Worm (Caenorhabditis elegans) whole organism, late embryonic: ENCODE data around the gene K02D3.2.

Experiments used
- C08G9.2 ChIP-seq: sonication (generic microtip); optimal IDR thresholded peaks from 2 replicates; lab custom pipeline; 2016; ENCODE audit warnings: mild to moderate bottlenecking, missing genetic modification characterization, moderate library complexity, missing compliant biosample characterization
- C38D4.7 ChIP-seq: fragments of 200-800 bp; sonication (Bioruptor generic); optimal IDR thresholded peaks from 2 replicates; lab custom pipeline; 2018; ENCODE audit warnings: mild to moderate bottlenecking, missing genetic modification characterization, moderate library complexity, missing compliant biosample characterization
- F13H6.1 ChIP-seq: sonication (generic microtip); optimal IDR thresholded peaks from 2 replicates; lab custom pipeline; 2016; ENCODE audit warnings: missing genetic modification characterization, missing compliant biosample characterization
- T23F11.4 ChIP-seq: fragments of 200-800 bp; sonication (Bioruptor generic); optimal IDR thresholded peaks from 2 replicates; lab custom pipeline; 2018; ENCODE audit warnings: mild to moderate bottlenecking, missing genetic modification characterization, missing compliant biosample characterization
- Y22D7AL.16 ChIP-seq: sonication (generic microtip); optimal IDR thresholded peaks from 2 replicates; lab custom pipeline; 2016; ENCODE audit warnings: missing genetic modification characterization, missing compliant biosample characterization
- ahr-1 ChIP-seq: sonication (generic microtip); optimal IDR thresholded peaks from 2 replicates; lab custom pipeline; 2016; ENCODE audit warnings: missing genetic modification characterization, missing compliant biosample characterization
- ceh-14 ChIP-seq: sonication (generic microtip); optimal IDR thresholded peaks from 2 replicates; lab custom pipeline; 2016; ENCODE audit warnings: missing genotype, missing genetic modification characterization, missing compliant biosample characterization
- ceh-19 ChIP-seq: fragments of 200-800 bp; sonication (Bioruptor generic); optimal IDR thresholded peaks from 2 replicates; lab custom pipeline; 2018; ENCODE audit warnings: mild to moderate bottlenecking, missing genetic modification characterization, missing compliant biosample characterization
- ceh-2 ChIP-seq: sonication (generic microtip); optimal IDR thresholded peaks from 2 replicates; lab custom pipeline; 2016; ENCODE audit warnings: missing genotype, missing genetic modification characterization, missing compliant biosample characterization
- ceh-31 ChIP-seq: sonication (generic microtip); optimal IDR thresholded peaks from 2 replicates; lab custom pipeline; 2016; ENCODE audit warnings: missing genetic modification characterization, missing compliant biosample characterization
- ceh-34 ChIP-seq: sonication (generic microtip); optimal IDR thresholded peaks from 2 replicates; lab custom pipeline; 2016; ENCODE audit warnings: mild to moderate bottlenecking, missing genetic modification characterization, missing compliant biosample characterization
- ceh-45 ChIP-seq: fragments of 200-800 bp; sonication (Bioruptor generic); IDR thresholded peaks from 2 replicates; pipeline ENCODE4 v1.3.6; 2022; ENCODE audit warnings: missing genetic modification reagents, missing genetic modification characterization, missing compliant biosample characterization
- ceh-6 ChIP-seq: fragments of 200-800 bp; sonication (Bioruptor generic); optimal IDR thresholded peaks from 2 replicates; lab custom pipeline; 2018; ENCODE audit warnings: mild to moderate bottlenecking, missing genetic modification characterization, missing compliant biosample characterization
- ceh-9 ChIP-seq: sonication (generic microtip); optimal IDR thresholded peaks from 2 replicates; lab custom pipeline; 2016; ENCODE audit warnings: mild to moderate bottlenecking, missing genetic modification characterization, inconsistent platforms, missing compliant biosample characterization
- che-1 ChIP-seq: sonication (generic microtip); optimal IDR thresholded peaks from 2 replicates; lab custom pipeline; 2016; ENCODE audit warnings: mild to moderate bottlenecking, missing genetic modification characterization, missing compliant biosample characterization
- dmd-4 ChIP-seq: sonication (generic microtip); optimal IDR thresholded peaks from 2 replicates; lab custom pipeline; 2016; ENCODE audit warnings: borderline replicate concordance, missing genetic modification characterization, missing compliant biosample characterization
- dve-1 ChIP-seq: sonication (generic microtip); optimal IDR thresholded peaks from 2 replicates; lab custom pipeline; 2017; ENCODE audit warnings: antibody characterized with exemption, mild to moderate bottlenecking, missing genetic modification characterization, missing compliant biosample characterization
- elt-2 ChIP-seq: sonication (generic microtip); optimal IDR thresholded peaks from 2 replicates; lab custom pipeline; 2016; ENCODE audit warnings: missing genetic modification reagents, missing genetic modification characterization, missing compliant biosample characterization
- elt-4 ChIP-seq: sonication (generic microtip); optimal IDR thresholded peaks from 2 replicates; lab custom pipeline; 2016; ENCODE audit warnings: missing genetic modification characterization, missing compliant biosample characterization
- eyg-1 ChIP-seq: sonication (generic microtip); optimal IDR thresholded peaks from 2 replicates; lab custom pipeline; 2016; ENCODE audit warnings: missing genotype, missing genetic modification characterization, missing compliant biosample characterization
- fax-1 ChIP-seq: sonication (generic microtip); optimal IDR thresholded peaks from 2 replicates; lab custom pipeline; 2016; ENCODE audit warnings: missing genotype, missing genetic modification characterization, missing compliant biosample characterization
- fkh-6 ChIP-seq: sonication (generic microtip); optimal IDR thresholded peaks from 2 replicates; lab custom pipeline; 2016; ENCODE audit warnings: missing genetic modification characterization, missing compliant biosample characterization
- hlh-13 ChIP-seq: fragments of 200-800 bp; sonication (Bioruptor generic); optimal IDR thresholded peaks from 2 replicates; lab custom pipeline; 2018; ENCODE audit warnings: mild to moderate bottlenecking, missing genetic modification characterization, missing compliant biosample characterization
- hlh-15 ChIP-seq: sonication (generic microtip); optimal IDR thresholded peaks from 2 replicates; lab custom pipeline; 2016; ENCODE audit warnings: missing genetic modification characterization, missing compliant biosample characterization
- hlh-30 ChIP-seq: sonication (generic microtip); optimal IDR thresholded peaks from 2 replicates; lab custom pipeline; 2017; ENCODE audit warnings: antibody characterized with exemption, missing genetic modification characterization, missing compliant biosample characterization; ENCODE audit not compliant: insufficient read depth
- hlh-6 ChIP-seq: sonication (generic microtip); optimal IDR thresholded peaks from 2 replicates; lab custom pipeline; 2016; ENCODE audit warnings: missing genotype, missing genetic modification characterization, missing compliant biosample characterization
- hlh-8 ChIP-seq: sonication (generic microtip); optimal IDR thresholded peaks from 2 replicates; lab custom pipeline; 2016; ENCODE audit warnings: missing genotype, missing genetic modification characterization, missing compliant biosample characterization
- nhr-11 ChIP-seq: fragments of 150-350 bp; optimal IDR thresholded peaks from 2 replicates; lab custom pipeline; 2014; ENCODE audit warnings: missing biosample characterization, missing genetic modification characterization
- nhr-232 ChIP-seq: sonication (generic microtip); optimal IDR thresholded peaks from 2 replicates; lab custom pipeline; 2016; ENCODE audit warnings: missing genetic modification characterization, missing compliant biosample characterization
- odd-2 ChIP-seq: sonication (generic microtip); optimal IDR thresholded peaks from 2 replicates; lab custom pipeline; 2017; ENCODE audit warnings: antibody characterized with exemption, mild to moderate bottlenecking, missing genetic modification characterization, missing compliant biosample characterization
- pat-9 ChIP-seq: fragments of 200-800 bp; sonication (Bioruptor generic); optimal IDR thresholded peaks from 2 replicates; lab custom pipeline; 2018; ENCODE audit warnings: mild to moderate bottlenecking, missing genetic modification characterization, moderate library complexity, missing compliant biosample characterization
- pax-1 ChIP-seq: fragments of 150-350 bp; optimal IDR thresholded peaks from 2 replicates; lab custom pipeline; 2014; ENCODE audit warnings: missing biosample characterization, missing genetic modification characterization
- pha-2 ChIP-seq: sonication (generic microtip); optimal IDR thresholded peaks from 2 replicates; lab custom pipeline; 2017; ENCODE audit warnings: mild to moderate bottlenecking, missing genetic modification characterization, missing compliant biosample characterization
- pha-4 ChIP-seq: fragments of 150-350 bp; optimal IDR thresholded peaks from 2 replicates; lab custom pipeline; 2018; ENCODE audit warnings: missing biosample characterization, missing genetic modification reagents, missing genetic modification characterization
- pqm-1 ChIP-seq: sonication (generic microtip); optimal IDR thresholded peaks from 2 replicates; lab custom pipeline; 2016; ENCODE audit warnings: missing genetic modification characterization, missing compliant biosample characterization
- ref-2 ChIP-seq: sonication (generic microtip); optimal IDR thresholded peaks from 2 replicates; lab custom pipeline; 2016; ENCODE audit warnings: missing genetic modification characterization, missing compliant biosample characterization
- rnt-1 ChIP-seq: sonication (generic microtip); optimal IDR thresholded peaks from 2 replicates; lab custom pipeline; 2016; ENCODE audit warnings: missing genetic modification characterization, missing compliant biosample characterization
- sox-4 ChIP-seq: sonication (generic microtip); optimal IDR thresholded peaks from 2 replicates; lab custom pipeline; 2017; ENCODE audit warnings: mild to moderate bottlenecking, missing genetic modification characterization, inconsistent platforms, missing compliant biosample characterization
- syd-9 ChIP-seq: sonication (generic microtip); optimal IDR thresholded peaks from 2 replicates; lab custom pipeline; 2016; ENCODE audit warnings: mild to moderate bottlenecking, missing genetic modification characterization, moderate library complexity, missing compliant biosample characterization
- tbx-2 ChIP-seq: sonication (generic microtip); optimal IDR thresholded peaks from 2 replicates; lab custom pipeline; 2016; ENCODE audit warnings: missing genetic modification characterization, missing compliant biosample characterization
- ttx-3 ChIP-seq: sonication (generic microtip); optimal IDR thresholded peaks from 2 replicates; lab custom pipeline; 2016; ENCODE audit warnings: missing genetic modification reagents, missing genetic modification characterization, missing compliant biosample characterization
- unc-3 ChIP-seq, 2 experiments: fragments of 200-800 bp in 1 of 2; sonication (Bioruptor generic) in 1 of 2; sonication (generic microtip) in 1 of 2; conservative IDR thresholded peaks in 1 of 2; optimal IDR thresholded peaks in 1 of 2; 2 replicates each; pipeline versions ENCODE4 v1.3.6 to Lab custom; 2016 to 2022; ENCODE audit warnings: missing compliant biosample characterization in 2 of 2, missing genetic modification characterization in 2 of 2, missing genetic modification reagents in 1 of 2
- unc-42 ChIP-seq: sonication (generic microtip); optimal IDR thresholded peaks from 2 replicates; lab custom pipeline; 2016; ENCODE audit warnings: missing genotype, missing genetic modification characterization, missing compliant biosample characterization
- unc-55 ChIP-seq: sonication (generic microtip); optimal IDR thresholded peaks from 2 replicates; lab custom pipeline; 2017; ENCODE audit warnings: missing biosample characterization, missing genetic modification reagents, missing genetic modification characterization
- unc-86 ChIP-seq: sonication (generic microtip); optimal IDR thresholded peaks from 2 replicates; lab custom pipeline; 2016; ENCODE audit warnings: missing genetic modification characterization, missing compliant biosample characterization
- zip-5 ChIP-seq: sonication (generic microtip); optimal IDR thresholded peaks from 2 replicates; lab custom pipeline; 2016; ENCODE audit warnings: missing genetic modification characterization, missing compliant biosample characterization

The K02D3.2 gene

DNA sequence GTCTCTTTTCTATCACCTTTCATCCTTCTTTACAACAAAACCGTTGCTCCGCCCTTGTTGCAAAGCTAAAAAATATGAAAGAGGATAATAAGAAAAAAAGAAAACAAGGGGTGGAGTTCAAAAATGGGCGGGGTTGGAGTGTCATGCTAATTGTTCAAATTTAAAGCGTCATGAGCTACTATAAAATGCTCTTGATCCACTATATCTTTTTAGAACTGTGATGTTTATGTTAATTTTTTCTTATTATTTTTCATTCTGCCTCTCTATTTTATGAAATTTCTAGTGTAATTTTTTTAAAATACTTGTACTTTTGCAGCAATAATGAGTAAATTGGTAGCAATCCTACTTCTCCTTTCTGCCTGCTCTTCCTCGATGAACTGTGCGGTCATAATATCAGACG lies 5.2 kb downstream of the K02D3.2 start, which contains the start of gene K02D3.1:
Gene K02D3.1 (plus strand): TSS at position 301 of the 400 bp plus-strand sequence.
- TF ChIP-seq ahr-1 (no peak), elt-4 (tag; lab: Kevin White, UChicago) (no peak), pha-2 (tag; lab: Kevin White, UChicago) (no peak), pha-4 (no peak), hlh-6 (no peak), tbx-2 (tag; lab: Kevin White, UChicago) (no peak), T23F11.4 (GFP tag; lab: Kevin White, UChicago) (no peak), ceh-9 (no peak)

DNA sequence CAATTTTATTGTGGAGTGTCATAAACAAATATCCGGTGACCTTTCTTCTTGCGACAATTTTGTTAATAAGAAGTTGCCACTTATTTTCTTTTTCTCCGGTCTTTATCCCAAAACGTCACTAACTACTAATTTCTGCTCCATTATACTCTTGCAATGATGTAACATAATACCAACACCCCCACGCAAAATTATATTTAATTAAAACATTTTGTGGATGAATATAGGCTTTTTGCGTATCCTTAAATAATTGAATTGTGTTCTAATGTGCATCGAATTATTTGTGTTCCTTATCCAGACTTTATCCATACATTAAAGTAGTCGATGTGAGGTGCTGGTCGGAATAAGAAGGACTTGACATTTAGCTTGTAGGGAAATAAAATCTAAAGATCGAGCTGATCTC lies 8.9 kb downstream of the K02D3.2 start:
- TF ChIP-seq fkh-6 (tag; lab: Kevin White, UChicago) (no peak), unc-42 (tag; lab: Kevin White, UChicago) (peak; percentile 50)
- TF ChIP-seq, all 69 proteins: peak for 1

DNA sequence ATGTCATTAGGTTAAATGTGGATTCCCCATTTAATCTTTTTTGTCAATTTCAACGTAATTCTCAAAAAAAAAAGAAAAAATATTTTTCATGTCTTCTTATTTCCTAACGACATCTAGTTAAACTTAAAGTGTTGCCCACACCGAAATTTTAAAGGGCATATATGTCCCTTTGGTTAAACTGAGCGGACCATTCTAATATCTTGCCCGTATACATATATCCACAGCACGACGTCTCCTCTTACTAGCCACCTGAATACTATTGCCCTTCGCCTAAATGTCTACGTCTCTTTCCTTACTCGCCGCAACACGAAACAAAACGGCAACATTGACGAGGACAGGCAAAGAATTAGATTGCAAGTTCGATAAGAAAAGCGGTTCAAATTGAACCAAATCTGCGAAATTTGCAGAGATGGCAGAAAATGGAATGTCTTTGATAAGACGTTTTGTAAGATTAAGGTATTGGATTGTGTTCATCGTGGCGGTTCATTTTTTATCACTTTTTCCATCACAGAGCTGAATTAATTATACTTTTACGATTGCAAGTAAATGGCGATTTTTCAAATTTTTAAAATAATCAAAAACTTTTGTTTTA lies 11.1 kb downstream of the K02D3.2 start:
- TF ChIP-seq hlh-6 (peak; percentile 75), ttx-3 (tag; lab: Kevin White, UChicago) (peak; percentile 69), syd-9 (peak; percentile 81), elt-4 (tag; lab: Kevin White, UChicago) (no peak), sox-4 (tag; lab: Kevin White, UChicago) (peak; percentile 50), C08G9.2 (tag; lab: Kevin White, UChicago) (peak; percentile 84), ceh-6 (GFP tag; lab: Kevin White, UChicago) (peak; percentile 67), unc-55 (GFP tag; lab: Kevin White, UChicago) (peak; percentile 91), hlh-30 (tag; lab: Kevin White, UChicago) (peak; percentile 80), pat-9 (tag; lab: Kevin White, UChicago) (peak; percentile 36), ceh-34 (tag; lab: Kevin White, UChicago) (peak; percentile 98), C38D4.7 (GFP tag; lab: Kevin White, UChicago) (no peak), pha-4 (no peak), hlh-8 (tag; lab: Kevin White, UChicago) (peak; percentile 54), tbx-2 (tag; lab: Kevin White, UChicago) (peak; percentile 97), che-1 (no peak), F13H6.1 (tag; lab: Kevin White, UChicago) (peak; percentile 89), hlh-13 (peak; percentile 6), hlh-15 (no peak), ceh-31 (tag; lab: Kevin White, UChicago) (peak; percentile 98), elt-2 (tag; lab: Kevin White, UChicago) (peak; percentile 54), ceh-45 (0 out of 2 replicates have a peak, but pooled peaks have one; percentile 34), unc-86 (peak; percentile 81), nhr-232 (tag; lab: Kevin White, UChicago) (no peak), Y22D7AL.16 (tag; lab: Kevin White, UChicago) (peak; percentile 56), ceh-14 (tag; lab: Kevin White, UChicago) (peak; percentile 87), dve-1 (tag; lab: Kevin White, UChicago) (peak; percentile 97), unc-3 (GFP tag; conservative IDR thresholded peaks at IDR 0.05; lab: Robert Waterston, UW) (peak; percentile 50), unc-3 (tag; optimal IDR thresholded peaks at IDR 0.05; lab: Kevin White, UChicago) (peak; percentile 86), ceh-2 (tag; lab: Kevin White, UChicago) (peak; percentile 74), fax-1 (peak; percentile 12), pax-1 (tag; lab: Kevin White, UChicago) (peak; percentile 95), nhr-11 (tag; lab: Kevin White, UChicago) (no peak), ref-2 (tag; lab: Kevin White, UChicago) (peak; percentile 96), unc-42 (tag; lab: Kevin White, UChicago) (peak; percentile 98), pqm-1 (tag; lab: Kevin White, UChicago) (peak; percentile 90), zip-5 (tag; lab: Kevin White, UChicago) (no peak), fkh-6 (tag; lab: Kevin White, UChicago) (peak; percentile 29), odd-2 (tag; lab: Kevin White, UChicago) (no peak), rnt-1 (peak; percentile 97), dmd-4 (tag; lab: Kevin White, UChicago) (peak; percentile 11), ceh-19 (peak; percentile 68), eyg-1 (tag; lab: Kevin White, UChicago) (peak; percentile 9)
